Fruit fly (Drosophila melanogaster): ENCODE measurements around the gene BI-1.
A peak's percentile ranks its signal among the peaks of the same experiment; 100 is the strongest.

The BI-1 gene

dm6 chr3L:8303912-8304311 is 4.8 kb downstream of the BI-1 start, which contains the start of the genes CG7194 and Sbp2:
Gene CG7194, minus strand, starts transcription at chr3L:8304059.
Gene Sbp2, plus strand, starts transcription at chr3L:8304157.
- TF ChIP-seq cyc (GFP tag; optimal IDR thresholded peaks at IDR 0.05), result no peak
- no peak for TF ChIP-seq Blimp-1 (GFP tag; optimal IDR thresholded peaks at IDR 0.05)
- no peak for TF ChIP-seq CG6808 (GFP tag; optimal IDR thresholded peaks at IDR 0.05)
- TF ChIP-seq salr (GFP tag; optimal IDR thresholded peaks at IDR 0.05), result no peak
- TF ChIP-seq CG7368 (GFP tag; optimal IDR thresholded peaks at IDR 0.05), result no peak
- no peak for TF ChIP-seq CG9139 (GFP tag; optimal IDR thresholded peaks at IDR 0.05)
- no peak for TF ChIP-seq Eip75B (GFP tag; optimal IDR thresholded peaks at IDR 0.05)
- no peak for TF ChIP-seq pdm3 (GFP tag; optimal IDR thresholded peaks at IDR 0.05)
- TF ChIP-seq vri (GFP tag; optimal IDR thresholded peaks at IDR 0.05), result no peak
- TF ChIP-seq CG16779 (tag; optimal IDR thresholded peaks at IDR 0.05), result no peak
- no peak for TF ChIP-seq CG34406 (GFP tag; optimal IDR thresholded peaks at IDR 0.05)
- TF ChIP-seq Smox (GFP tag; optimal IDR thresholded peaks at IDR 0.05), result no peak
- TF ChIP-seq Ets21C (GFP tag; optimal IDR thresholded peaks at IDR 0.05), result no peak
- TF ChIP-seq fd85E (GFP tag; optimal IDR thresholded peaks at IDR 0.05), result no peak
- no peak for TF ChIP-seq Gug (GFP tag; IDR thresholded peaks at IDR 0.05)
- TF ChIP-seq ss (GFP tag; optimal IDR thresholded peaks at IDR 0.05), result peak in 1 of 2 experiments; percentile 43
- TF ChIP-seq CG4318 (GFP tag; optimal IDR thresholded peaks at IDR 0.05), result no peak
- peak; percentile 37 for TF ChIP-seq esn (GFP tag; optimal IDR thresholded peaks at IDR 0.05)
- no peak for TF ChIP-seq CG15336 (GFP tag; IDR thresholded peaks at IDR 0.05)
- TF ChIP-seq net (GFP tag; optimal IDR thresholded peaks at IDR 0.05), result no peak
- TF ChIP-seq Lpt (GFP tag; optimal IDR thresholded peaks at IDR 0.05), result no peak
- no peak for TF ChIP-seq Hr38 (GFP tag; optimal IDR thresholded peaks at IDR 0.05)
- TF ChIP-seq Hr39 (GFP tag; optimal IDR thresholded peaks at IDR 0.05), result no peak
- TF ChIP-seq Sox102F (GFP tag; optimal IDR thresholded peaks at IDR 0.05), result no peak
- no peak for TF ChIP-seq CG32006 (GFP tag; optimal IDR thresholded peaks at IDR 0.05)
- no peak for TF ChIP-seq CG10631 (GFP tag; optimal IDR thresholded peaks at IDR 0.05)
- TF ChIP-seq Hr4 (GFP tag; optimal IDR thresholded peaks at IDR 0.05), result no peak
- peak; percentile 45 for TF ChIP-seq dsx (GFP tag; optimal IDR thresholded peaks at IDR 0.05; ENCODE audit: poor library complexity, severe bottlenecking)
- TF ChIP-seq Sox14 (GFP tag; optimal IDR thresholded peaks at IDR 0.05), result peak; percentile 75
- no peak for TF ChIP-seq CG1621 (tag; optimal IDR thresholded peaks at IDR 0.05)
- TF ChIP-seq Eip93F (GFP tag; optimal IDR thresholded peaks at IDR 0.05), result no peak
- no peak for TF ChIP-seq CG8632 (GFP tag; optimal IDR thresholded peaks at IDR 0.05)
- peak; percentile 49 for TF ChIP-seq Eip78C (GFP tag)
- no peak for TF ChIP-seq CG6276 (GFP tag; optimal IDR thresholded peaks at IDR 0.05)
- peak; percentile 9 for TF ChIP-seq CG6854 (GFP tag; optimal IDR thresholded peaks at IDR 0.05)
- TF ChIP-seq CG3919 (GFP tag; optimal IDR thresholded peaks at IDR 0.05), result no peak
- peak; percentile 2 for TF ChIP-seq topi (GFP tag; optimal IDR thresholded peaks at IDR 0.05)
- TF ChIP-seq CG11902 (GFP tag; optimal IDR thresholded peaks at IDR 0.05), result no peak
- no peak for TF ChIP-seq CG11294 (GFP tag; IDR thresholded peaks at IDR 0.05)
- no peak for TF ChIP-seq CG8119 (GFP tag; IDR thresholded peaks at IDR 0.05)
- TF ChIP-seq CG10669 (GFP tag; optimal IDR thresholded peaks at IDR 0.05), result no peak

- 0 out of 2 replicates have a peak, but pooled peaks have one; percentile 48 for TF ChIP-seq CG11294 (GFP tag; IDR thresholded peaks at IDR 0.05)
- no peak for TF ChIP-seq Smox (GFP tag; optimal IDR thresholded peaks at IDR 0.05)
- peak; percentile 39 for TF ChIP-seq Lpt (GFP tag; optimal IDR thresholded peaks at IDR 0.05)
- TF ChIP-seq Ets96B (tag; optimal IDR thresholded peaks at IDR 0.05), result peak; percentile 63
- peak; percentile 80 for TF ChIP-seq CG3919 (GFP tag; optimal IDR thresholded peaks at IDR 0.05)
- TF ChIP-seq CG31627 (GFP tag; optimal IDR thresholded peaks at IDR 0.05), result peak; percentile 75
- no peak for TF ChIP-seq pdm3 (GFP tag; optimal IDR thresholded peaks at IDR 0.05)
- TF ChIP-seq Blimp-1 (GFP tag; optimal IDR thresholded peaks at IDR 0.05), result no peak
- peak; percentile 65 for TF ChIP-seq net (GFP tag; optimal IDR thresholded peaks at IDR 0.05)
- peak; percentile 79 for TF ChIP-seq acj6 (GFP tag; optimal IDR thresholded peaks at IDR 0.05)
- TF ChIP-seq CG11762 (GFP tag; optimal IDR thresholded peaks at IDR 0.05; ENCODE audit: insufficient read depth), result peak; percentile 67
- TF ChIP-seq CG8119 (GFP tag; IDR thresholded peaks at IDR 0.05), result peak; percentile 59; the same call in 2 of the 3 replicates
- no peak for TF ChIP-seq Met (GFP tag; optimal IDR thresholded peaks at IDR 0.05)
- no peak for TF ChIP-seq CG6276 (GFP tag; optimal IDR thresholded peaks at IDR 0.05)
- no peak for TF ChIP-seq CG16779 (tag; optimal IDR thresholded peaks at IDR 0.05)
- peak; percentile 87 for TF ChIP-seq CG10631 (GFP tag; optimal IDR thresholded peaks at IDR 0.05)
- peak; percentile 86 for TF ChIP-seq OdsH (GFP tag; optimal IDR thresholded peaks at IDR 0.05)
- TF ChIP-seq spab (GFP tag; optimal IDR thresholded peaks at IDR 0.05), result no peak
- TF ChIP-seq CG6854 (GFP tag; optimal IDR thresholded peaks at IDR 0.05), result no peak
- TF ChIP-seq dsx (GFP tag; optimal IDR thresholded peaks at IDR 0.05; ENCODE audit: poor library complexity, severe bottlenecking), result peak; percentile 44
Observed at dm6 chr3L:8299224-8300130, 9.3 kb downstream of the BI-1 start, which contains the start of the genes Arl5 and CG13671. Gene Arl5, minus strand, starts transcription at chr3L:8299839. Gene CG13671, plus strand, starts transcription at chr3L:8300064.
